Worm (Caenorhabditis elegans) whole organism, late embryonic: ENCODE results near the gene F40A3.1.

ENCODE experiments used
- C08G9.2 ChIP-seq: sonication (generic microtip); optimal IDR thresholded peaks from 2 replicates; lab custom pipeline; 2016; ENCODE audit warnings: mild to moderate bottlenecking, missing genetic modification characterization, moderate library complexity, missing compliant biosample characterization
- K09A11.1 ChIP-seq: sonication (generic microtip); optimal IDR thresholded peaks from 2 replicates; lab custom pipeline; 2017; ENCODE audit warnings: antibody characterized with exemption, mild to moderate bottlenecking, missing genetic modification characterization, missing compliant biosample characterization; ENCODE audit not compliant: insufficient read depth
- T23F11.4 ChIP-seq: fragments of 200-800 bp; sonication (Bioruptor generic); optimal IDR thresholded peaks from 2 replicates; lab custom pipeline; 2018; ENCODE audit warnings: mild to moderate bottlenecking, missing genetic modification characterization, missing compliant biosample characterization
- ahr-1 ChIP-seq: sonication (generic microtip); optimal IDR thresholded peaks from 2 replicates; lab custom pipeline; 2016; ENCODE audit warnings: missing genetic modification characterization, missing compliant biosample characterization
- ama-1 ChIP-seq: fragments of 150-350 bp; optimal IDR thresholded peaks from 2 replicates; lab custom pipeline; 2014
- ceh-14 ChIP-seq: sonication (generic microtip); optimal IDR thresholded peaks from 2 replicates; lab custom pipeline; 2016; ENCODE audit warnings: missing genotype, missing genetic modification characterization, missing compliant biosample characterization
- ceh-18 ChIP-seq: sonication (generic microtip); optimal IDR thresholded peaks from 2 replicates; lab custom pipeline; 2016; ENCODE audit warnings: missing genetic modification characterization, missing compliant biosample characterization
- ceh-19 ChIP-seq: fragments of 200-800 bp; sonication (Bioruptor generic); optimal IDR thresholded peaks from 2 replicates; lab custom pipeline; 2018; ENCODE audit warnings: mild to moderate bottlenecking, missing genetic modification characterization, missing compliant biosample characterization
- ceh-2 ChIP-seq: sonication (generic microtip); optimal IDR thresholded peaks from 2 replicates; lab custom pipeline; 2016; ENCODE audit warnings: missing genotype, missing genetic modification characterization, missing compliant biosample characterization
- ceh-22 ChIP-seq: sonication (generic microtip); optimal IDR thresholded peaks from 2 replicates; lab custom pipeline; 2017; ENCODE audit warnings: missing biosample characterization, missing genetic modification characterization
- ceh-24 ChIP-seq: sonication (generic microtip); optimal IDR thresholded peaks from 2 replicates; lab custom pipeline; 2016; ENCODE audit warnings: mild to moderate bottlenecking, missing genetic modification characterization, missing compliant biosample characterization
- ceh-30 ChIP-seq: fragments of 150-350 bp; optimal IDR thresholded peaks from 2 replicates; lab custom pipeline; 2014; ENCODE audit warnings: missing biosample characterization, missing genetic modification characterization
- ceh-31 ChIP-seq: sonication (generic microtip); optimal IDR thresholded peaks from 2 replicates; lab custom pipeline; 2016; ENCODE audit warnings: missing genetic modification characterization, missing compliant biosample characterization
- ceh-45 ChIP-seq: fragments of 200-800 bp; sonication (Bioruptor generic); IDR thresholded peaks from 2 replicates; pipeline ENCODE4 v1.3.6; 2022; ENCODE audit warnings: missing genetic modification reagents, missing genetic modification characterization, missing compliant biosample characterization
- ceh-6 ChIP-seq: fragments of 200-800 bp; sonication (Bioruptor generic); optimal IDR thresholded peaks from 2 replicates; lab custom pipeline; 2018; ENCODE audit warnings: mild to moderate bottlenecking, missing genetic modification characterization, missing compliant biosample characterization
- che-1 ChIP-seq: sonication (generic microtip); optimal IDR thresholded peaks from 2 replicates; lab custom pipeline; 2016; ENCODE audit warnings: mild to moderate bottlenecking, missing genetic modification characterization, missing compliant biosample characterization
- dmd-4 ChIP-seq: sonication (generic microtip); optimal IDR thresholded peaks from 2 replicates; lab custom pipeline; 2016; ENCODE audit warnings: borderline replicate concordance, missing genetic modification characterization, missing compliant biosample characterization
- dve-1 ChIP-seq: sonication (generic microtip); optimal IDR thresholded peaks from 2 replicates; lab custom pipeline; 2017; ENCODE audit warnings: antibody characterized with exemption, mild to moderate bottlenecking, missing genetic modification characterization, missing compliant biosample characterization
- fax-1 ChIP-seq: sonication (generic microtip); optimal IDR thresholded peaks from 2 replicates; lab custom pipeline; 2016; ENCODE audit warnings: missing genotype, missing genetic modification characterization, missing compliant biosample characterization
- fkh-6 ChIP-seq: sonication (generic microtip); optimal IDR thresholded peaks from 2 replicates; lab custom pipeline; 2016; ENCODE audit warnings: missing genetic modification characterization, missing compliant biosample characterization
- gmeb-2 ChIP-seq: sonication (generic microtip); optimal IDR thresholded peaks from 2 replicates; lab custom pipeline; 2016; ENCODE audit warnings: missing genetic modification characterization, inconsistent platforms, missing compliant biosample characterization
- hlh-13 ChIP-seq: fragments of 200-800 bp; sonication (Bioruptor generic); optimal IDR thresholded peaks from 2 replicates; lab custom pipeline; 2018; ENCODE audit warnings: mild to moderate bottlenecking, missing genetic modification characterization, missing compliant biosample characterization
- hlh-30 ChIP-seq: sonication (generic microtip); optimal IDR thresholded peaks from 2 replicates; lab custom pipeline; 2017; ENCODE audit warnings: antibody characterized with exemption, missing genetic modification characterization, missing compliant biosample characterization; ENCODE audit not compliant: insufficient read depth
- hlh-8 ChIP-seq: sonication (generic microtip); optimal IDR thresholded peaks from 2 replicates; lab custom pipeline; 2016; ENCODE audit warnings: missing genotype, missing genetic modification characterization, missing compliant biosample characterization
- lim-6 ChIP-seq: sonication (generic microtip); optimal IDR thresholded peaks from 2 replicates; lab custom pipeline; 2016; ENCODE audit warnings: missing genetic modification characterization, missing compliant biosample characterization
- madf-2 ChIP-seq: sonication (generic microtip); optimal IDR thresholded peaks from 2 replicates; lab custom pipeline; 2017; ENCODE audit warnings: missing genetic modification characterization, missing compliant biosample characterization
- nfya-1 ChIP-seq: sonication (generic microtip); optimal IDR thresholded peaks from 2 replicates; lab custom pipeline; 2017; ENCODE audit warnings: missing genetic modification characterization, mild to moderate bottlenecking, missing compliant biosample characterization, antibody characterized with exemption, moderate library complexity
- nhr-11 ChIP-seq: fragments of 150-350 bp; optimal IDR thresholded peaks from 2 replicates; lab custom pipeline; 2014; ENCODE audit warnings: missing biosample characterization, missing genetic modification characterization
- nhr-232 ChIP-seq: sonication (generic microtip); optimal IDR thresholded peaks from 2 replicates; lab custom pipeline; 2016; ENCODE audit warnings: missing genetic modification characterization, missing compliant biosample characterization
- npax-4 ChIP-seq: sonication (generic microtip); optimal IDR thresholded peaks from 2 replicates; lab custom pipeline; 2016; ENCODE audit warnings: missing genetic modification characterization, missing compliant biosample characterization
- odd-2 ChIP-seq: sonication (generic microtip); optimal IDR thresholded peaks from 2 replicates; lab custom pipeline; 2017; ENCODE audit warnings: antibody characterized with exemption, mild to moderate bottlenecking, missing genetic modification characterization, missing compliant biosample characterization
- pat-9 ChIP-seq: fragments of 200-800 bp; sonication (Bioruptor generic); optimal IDR thresholded peaks from 2 replicates; lab custom pipeline; 2018; ENCODE audit warnings: mild to moderate bottlenecking, missing genetic modification characterization, moderate library complexity, missing compliant biosample characterization
- pax-1 ChIP-seq: fragments of 150-350 bp; optimal IDR thresholded peaks from 2 replicates; lab custom pipeline; 2014; ENCODE audit warnings: missing biosample characterization, missing genetic modification characterization
- pros-1 ChIP-seq: fragments of 150-350 bp; optimal IDR thresholded peaks from 2 replicates; lab custom pipeline; 2014; ENCODE audit warnings: missing biosample characterization, missing genetic modification reagents, missing genetic modification characterization
- ref-2 ChIP-seq: sonication (generic microtip); optimal IDR thresholded peaks from 2 replicates; lab custom pipeline; 2016; ENCODE audit warnings: missing genetic modification characterization, missing compliant biosample characterization
- sdc-2 ChIP-seq: sonication (generic microtip); optimal IDR thresholded peaks from 2 replicates; lab custom pipeline; 2016; ENCODE audit warnings: missing genotype, missing genetic modification characterization, missing compliant biosample characterization
- sox-2 ChIP-seq: fragments of 200-800 bp; sonication (Bioruptor generic); IDR thresholded peaks from 2 replicates; pipeline ENCODE4 v1.3.6; 2022; ENCODE audit warnings: missing genetic modification reagents, missing genetic modification characterization, missing compliant biosample characterization
- ttx-3 ChIP-seq: sonication (generic microtip); optimal IDR thresholded peaks from 2 replicates; lab custom pipeline; 2016; ENCODE audit warnings: missing genetic modification reagents, missing genetic modification characterization, missing compliant biosample characterization
- unc-42 ChIP-seq: sonication (generic microtip); optimal IDR thresholded peaks from 2 replicates; lab custom pipeline; 2016; ENCODE audit warnings: missing genotype, missing genetic modification characterization, missing compliant biosample characterization
- unc-86 ChIP-seq: sonication (generic microtip); optimal IDR thresholded peaks from 2 replicates; lab custom pipeline; 2016; ENCODE audit warnings: missing genetic modification characterization, missing compliant biosample characterization
- zip-5 ChIP-seq: sonication (generic microtip); optimal IDR thresholded peaks from 2 replicates; lab custom pipeline; 2016; ENCODE audit warnings: missing genetic modification characterization, missing compliant biosample characterization
- ztf-16 ChIP-seq: sonication (generic microtip); optimal IDR thresholded peaks from 2 replicates; lab custom pipeline; 2017; ENCODE audit warnings: missing genetic modification characterization, missing compliant biosample characterization

Gene F40A3.1

ce11 chrV:7904389-7904788 lies 13.1 kb downstream of the F40A3.1 start:
- no peak for TF ChIP-seq C08G9.2 (tag; lab: Kevin White, UChicago)
- TF ChIP-seq sox-2 (GFP tag; lab: Robert Waterston, UW): no peak
- TF ChIP-seq npax-4 (tag; lab: Kevin White, UChicago): no peak

DNA sequence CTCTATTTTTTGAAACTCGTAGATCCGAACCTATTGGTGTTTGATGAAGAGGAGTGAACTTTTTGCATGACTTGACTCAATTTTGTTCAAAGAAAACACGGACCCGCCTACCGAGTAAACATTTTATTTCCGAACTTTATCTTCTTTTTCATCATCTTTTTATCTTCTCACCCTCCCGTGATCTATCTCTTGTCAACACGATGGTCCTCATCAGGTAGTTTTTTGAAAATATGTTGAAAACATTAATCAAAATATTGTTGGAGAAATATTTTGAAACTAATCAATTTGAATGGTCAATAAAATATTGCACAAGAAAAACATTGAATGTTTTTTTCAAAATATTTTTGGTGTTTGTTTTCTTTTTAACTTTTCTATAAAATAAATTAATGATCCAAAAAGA lies 17.1 kb downstream of the F40A3.1 start:
- TF ChIP-seq sox-2 (GFP tag; lab: Robert Waterston, UW) (no peak), nfya-1 (tag; lab: Kevin White, UChicago) (no peak), nhr-232 (no peak), ceh-22 (no peak), ceh-18 (tag; lab: Kevin White, UChicago) (no peak), che-1 (tag; lab: Kevin White, UChicago) (no peak), ceh-6 (GFP tag; lab: Kevin White, UChicago) (no peak), pat-9 (no peak), ttx-3 (tag; lab: Kevin White, UChicago) (no peak), ceh-14 (tag; lab: Kevin White, UChicago) (no peak)

ce11 chrV:7925483-7925882 lies 34.2 kb downstream of the F40A3.1 start, which contains the start of gene srsx-7:
TSS of gene srsx-7 (plus strand) at chrV:7925783.
- TF ChIP-seq ahr-1 (tag; lab: Kevin White, UChicago) (no peak), gmeb-2 (no peak), pax-1 (tag; lab: Kevin White, UChicago) (no peak), ceh-31 (tag; lab: Kevin White, UChicago) (no peak), T23F11.4 (GFP tag; lab: Kevin White, UChicago) (no peak), dmd-4 (tag; lab: Kevin White, UChicago) (no peak), npax-4 (tag; lab: Kevin White, UChicago) (no peak), K09A11.1 (no peak), unc-42 (tag; lab: Kevin White, UChicago) (no peak), pat-9 (no peak), nfya-1 (tag; lab: Kevin White, UChicago) (no peak), hlh-13 (GFP tag; lab: Kevin White, UChicago) (no peak), sdc-2 (tag; lab: Kevin White, UChicago) (no peak), lim-6 (tag; lab: Kevin White, UChicago) (no peak), zip-5 (no peak), ztf-16 (no peak), fkh-6 (tag; lab: Kevin White, UChicago) (no peak)

ce11 chrV:7926784-7927183 lies 35.5 kb downstream of the F40A3.1 start, which contains the start of gene srsx-6:
TSS of gene srsx-6 (plus strand) at chrV:7927084.
- no peak for TF ChIP-seq hlh-8 (tag; lab: Kevin White, UChicago)
- no peak for TF ChIP-seq ceh-2
- no peak for TF ChIP-seq madf-2 (tag; lab: Kevin White, UChicago)
- no peak for TF ChIP-seq fax-1 (tag; lab: Kevin White, UChicago)
- no peak for TF ChIP-seq ref-2
- no peak for TF ChIP-seq ceh-31 (tag; lab: Kevin White, UChicago)

DNA sequence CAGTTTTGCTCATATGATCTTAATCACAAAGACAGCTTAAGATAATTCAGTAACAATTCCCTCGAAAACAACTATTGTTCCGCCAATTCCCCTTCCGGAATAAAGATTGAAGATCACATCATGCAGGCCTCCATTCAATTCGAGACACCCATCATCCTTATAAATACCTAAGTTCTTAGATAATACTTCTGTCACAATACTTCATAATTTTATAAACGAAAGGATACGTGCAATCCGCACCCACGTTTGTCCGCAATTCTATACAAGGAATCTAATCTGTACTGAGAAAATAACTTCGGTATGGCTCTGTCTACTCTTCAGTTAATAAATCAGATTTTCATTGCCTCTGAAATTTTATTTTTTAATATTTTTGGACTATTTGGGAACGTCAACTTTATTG lies 37.3 kb downstream of the F40A3.1 start, which contains the start of gene srsx-5:
Gene srsx-5 (plus strand): TSS at position 301 of the 400 bp plus-strand sequence.
- no peak for TF ChIP-seq hlh-30 (tag; lab: Kevin White, UChicago)
- no peak for TF ChIP-seq nhr-11 (tag; lab: Kevin White, UChicago)
- TF ChIP-seq ceh-6 (GFP tag; lab: Kevin White, UChicago): no peak
- TF ChIP-seq dve-1: no peak
- TF ChIP-seq che-1 (tag; lab: Kevin White, UChicago): no peak
- TF ChIP-seq ama-1 (lab: Kevin White, UChicago): no peak
- no peak for TF ChIP-seq ceh-2
- no peak for TF ChIP-seq ceh-31 (tag; lab: Kevin White, UChicago)
- TF ChIP-seq unc-86 (tag; lab: Kevin White, UChicago): no peak
- TF ChIP-seq ceh-45 (GFP tag; lab: Robert Waterston, UW): no peak
- no peak for TF ChIP-seq hlh-13 (GFP tag; lab: Kevin White, UChicago)
- TF ChIP-seq pros-1 (tag; lab: Kevin White, UChicago): no peak
- TF ChIP-seq ceh-30 (tag; lab: Kevin White, UChicago): no peak
- TF ChIP-seq lim-6 (tag; lab: Kevin White, UChicago): no peak
- no peak for TF ChIP-seq ceh-19
- TF ChIP-seq odd-2 (tag; lab: Kevin White, UChicago): no peak
- no peak for TF ChIP-seq ceh-24 (tag; lab: Kevin White, UChicago)
- TF ChIP-seq, all 69 proteins: peak for 0
